Worm (Caenorhabditis elegans) whole organism, L2 larva: ENCODE data around the gene sdz-10.

Experiments
- ZK546.5 ChIP-seq: sonication (generic microtip); optimal IDR thresholded peaks from 2 replicates; lab custom pipeline; 2017; ENCODE audit warnings: missing biosample characterization, missing genetic modification characterization
- blmp-1 ChIP-seq: sonication (generic microtip); optimal IDR thresholded peaks from 2 replicates; lab custom pipeline; 2017; ENCODE audit warnings: missing genetic modification characterization, mild to moderate bottlenecking, missing compliant biosample characterization, antibody characterized with exemption, moderate library complexity; ENCODE audit not compliant: insufficient read depth
- lsy-2 ChIP-seq, 2 experiments: fragments of 150-350 bp in 1 of 2; sonication (generic microtip) in 1 of 2; optimal IDR thresholded peaks; 2 replicates each; lab custom pipeline; 2014 to 2017; ENCODE audit warnings: missing biosample characterization in 2 of 2, missing genetic modification characterization in 2 of 2
- nhr-23 ChIP-seq: fragments of 150-350 bp; optimal IDR thresholded peaks from 2 replicates; lab custom pipeline; 2014; ENCODE audit warnings: missing biosample characterization, missing genetic modification reagents, missing genetic modification characterization
- nhr-237 ChIP-seq: fragments of 150-350 bp; optimal IDR thresholded peaks from 2 replicates; lab custom pipeline; 2014; ENCODE audit warnings: missing biosample characterization, missing genetic modification characterization
- snpc-4 ChIP-seq: fragments of 150-350 bp; optimal IDR thresholded peaks from 2 replicates; lab custom pipeline; 2014; ENCODE audit warnings: missing biosample characterization, missing genetic modification characterization
- unc-62 ChIP-seq: fragments of 150-350 bp; optimal IDR thresholded peaks from 2 replicates; lab custom pipeline; 2014; ENCODE audit warnings: missing biosample characterization, missing genetic modification reagents, missing genetic modification characterization

ce11 chrII:2807674-2808206 is 35.7 kb upstream of the sdz-10 start, which contains the start of gene K12H6.12:
- TF ChIP-seq nhr-237 (tag; lab: Kevin White, UChicago) (no peak), nhr-23 (no peak), lsy-2 (tag; optimal IDR thresholded peaks at IDR 0.05; lab: Kevin White, UChicago) (no peak), ZK546.5 (tag; lab: Kevin White, UChicago) (no peak), unc-62 (GFP tag; lab: Kevin White, UChicago) (no peak), blmp-1 (tag; lab: Kevin White, UChicago) (no peak), snpc-4 (tag; lab: Kevin White, UChicago) (no peak)
